Fruit fly (Drosophila melanogaster): ENCODE measurements around the gene CG10237.

The CG10237 gene

DNA sequence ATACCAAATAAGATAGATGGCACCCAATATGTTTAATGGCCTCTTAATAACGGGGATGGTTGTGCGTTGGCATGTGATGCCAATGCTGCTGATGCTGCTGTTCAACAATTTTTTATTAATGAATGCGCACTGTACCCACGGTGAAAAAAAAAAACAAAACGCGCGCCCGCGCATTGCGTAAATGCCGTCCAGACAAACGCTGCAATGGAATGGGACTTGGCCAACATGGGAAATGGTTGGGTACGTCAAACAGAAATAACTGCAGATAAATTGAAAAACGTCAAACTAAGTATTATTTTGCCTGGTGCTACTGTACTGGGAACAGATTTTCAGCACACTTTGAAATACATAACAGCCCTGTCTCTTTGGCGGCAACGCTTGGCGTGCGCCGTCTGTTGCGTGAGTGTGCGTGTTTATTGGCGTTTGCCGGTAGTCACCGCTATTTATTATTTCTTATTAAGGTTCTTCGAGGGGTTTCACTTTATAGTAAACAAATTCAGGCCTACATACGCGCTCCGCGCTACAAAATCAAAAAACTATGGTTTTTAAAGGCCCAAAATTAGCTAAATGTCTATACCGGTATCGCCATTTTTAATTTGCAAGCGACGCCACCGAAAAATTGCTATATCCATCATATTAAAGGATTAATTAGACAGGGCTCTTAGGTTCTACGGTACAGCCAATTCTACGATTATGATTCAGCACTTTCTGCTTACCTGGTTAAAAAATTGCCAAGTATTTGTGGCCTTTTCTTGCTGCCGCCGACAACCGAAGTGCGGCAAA lies 10.2 kb upstream of the CG10237 start (continued):
- no peak for TF ChIP-seq cas (GFP tag; IDR thresholded peaks at IDR 0.05)
- TF ChIP-seq Tbp (GFP tag; optimal IDR thresholded peaks at IDR 0.05) = no peak
- TF ChIP-seq ind (GFP tag; optimal IDR thresholded peaks at IDR 0.05) = peak; percentile 28
- TF ChIP-seq pros (GFP tag; optimal IDR thresholded peaks at IDR 0.05) = no peak
- peak; percentile 7 for TF ChIP-seq odd (GFP tag; optimal IDR thresholded peaks at IDR 0.05)
- TF ChIP-seq Rfx (GFP tag; IDR thresholded peaks at IDR 0.05) = peak; percentile 49
- TF ChIP-seq lilli (GFP tag; optimal IDR thresholded peaks at IDR 0.05) = peak; percentile 40
- TF ChIP-seq CG2116 (GFP tag; optimal IDR thresholded peaks at IDR 0.05) = no peak
- no peak for TF ChIP-seq CG6689 (GFP tag; IDR thresholded peaks at IDR 0.05)
- TF ChIP-seq CG6272 (GFP tag; IDR thresholded peaks at IDR 0.05) = no peak
- TF ChIP-seq CG13287 (GFP tag; IDR thresholded peaks at IDR 0.05; ENCODE audit: partially characterized antibody) = peak; percentile 39
- no peak for TF ChIP-seq Dref (GFP tag; IDR thresholded peaks at IDR 0.05)
- TF ChIP-seq CG11085 (GFP tag; IDR thresholded peaks at IDR 0.05) = no peak
- no peak for TF ChIP-seq bcd (GFP tag; optimal IDR thresholded peaks at IDR 0.05)
- no peak for TF ChIP-seq peb (GFP tag; IDR thresholded peaks at IDR 0.05)
- TF ChIP-seq CG13624 (GFP tag; optimal IDR thresholded peaks at IDR 0.05) = no peak
- no peak for TF ChIP-seq schlank (tag; optimal IDR thresholded peaks at IDR 0.05)
- no peak for TF ChIP-seq CG10321 (GFP tag; IDR thresholded peaks at IDR 0.05)
- TF ChIP-seq Hsf (GFP tag; optimal IDR thresholded peaks at IDR 0.05) = peak; percentile 34
- no peak for TF ChIP-seq slou (GFP tag; optimal IDR thresholded peaks at IDR 0.05)
- TF ChIP-seq pho (GFP tag; optimal IDR thresholded peaks at IDR 0.05) = no peak
- TF ChIP-seq CG18262 (tag; optimal IDR thresholded peaks at IDR 0.05) = no peak
- no peak for TF ChIP-seq Asciz (GFP tag; optimal IDR thresholded peaks at IDR 0.05)
- TF ChIP-seq CG6654 (GFP tag; optimal IDR thresholded peaks at IDR 0.05) = no peak
- TF ChIP-seq pan (optimal IDR thresholded peaks at IDR 0.05) = no peak
- TF ChIP-seq pan (GFP tag; optimal IDR thresholded peaks at IDR 0.05 in 1 of 2, IDR thresholded peaks at IDR 0.05 in 1 of 2) = peak in 1 of 2 experiments; percentile 26
- 0 out of 2 replicates have a peak, but pooled peaks have one; percentile 2 for TF ChIP-seq CG1024 (GFP tag; IDR thresholded peaks at IDR 0.05)
- no peak for TF ChIP-seq CG3838 (GFP tag; optimal IDR thresholded peaks at IDR 0.05)
- TF ChIP-seq lab (GFP tag; optimal IDR thresholded peaks at IDR 0.05) = no peak
- no peak for TF ChIP-seq yki (optimal IDR thresholded peaks at IDR 0.05)
- no peak for TF ChIP-seq CG13424 (tag; optimal IDR thresholded peaks at IDR 0.05)
- TF ChIP-seq B-H1 (GFP tag; IDR thresholded peaks at IDR 0.05) = no peak
- peak; percentile 31 for TF ChIP-seq CG15269 (tag; optimal IDR thresholded peaks at IDR 0.05)
- TF ChIP-seq CG33213 (GFP tag; optimal IDR thresholded peaks at IDR 0.05) = no peak
- TF ChIP-seq p53 (GFP tag; optimal IDR thresholded peaks at IDR 0.05) = peak; percentile 8
- TF ChIP-seq fru (optimal IDR thresholded peaks at IDR 0.05) = no peak
- 0 out of 2 replicates have a peak, but pooled peaks have one; percentile 16 for TF ChIP-seq CG31441 (GFP tag; IDR thresholded peaks at IDR 0.05)
- no peak for TF ChIP-seq HLH3B (GFP tag; IDR thresholded peaks at IDR 0.05)
- no peak for TF ChIP-seq CG5953 (GFP tag; IDR thresholded peaks at IDR 0.05)
- TF ChIP-seq CG12744 (GFP tag; optimal IDR thresholded peaks at IDR 0.05) = no peak
- no peak for TF ChIP-seq cad (GFP tag; optimal IDR thresholded peaks at IDR 0.05)
- no peak for TF ChIP-seq caup (GFP tag; optimal IDR thresholded peaks at IDR 0.05; ENCODE audit: severe bottlenecking)
- TF ChIP-seq Bteb2 (GFP tag; optimal IDR thresholded peaks at IDR 0.05) = no peak
- no peak for TF ChIP-seq D19B (GFP tag; optimal IDR thresholded peaks at IDR 0.05)
- TF ChIP-seq lola (GFP tag; optimal IDR thresholded peaks at IDR 0.05) = no peak
- TF ChIP-seq bab2 (GFP tag; optimal IDR thresholded peaks at IDR 0.05) = no peak
- TF ChIP-seq CG18764 (GFP tag; optimal IDR thresholded peaks at IDR 0.05) = no peak
- peak; percentile 1 for TF ChIP-seq Antp (GFP tag; optimal IDR thresholded peaks at IDR 0.05)
- TF ChIP-seq CG13894 (tag; optimal IDR thresholded peaks at IDR 0.05) = no peak
- peak; percentile 17 to 38 for TF ChIP-seq dpn (GFP tag; optimal IDR thresholded peaks at IDR 0.05)
- TF ChIP-seq CG1233 (GFP tag; optimal IDR thresholded peaks at IDR 0.05) = no peak
- no peak for TF ChIP-seq gsb (GFP tag; IDR thresholded peaks at IDR 0.05)
